Worm (Caenorhabditis elegans) whole organism, midembryonic: ENCODE data around the gene nspb-6.

Source experiments
- flt-1 ChIP-seq: fragments of 200-800 bp; sonication (Bioruptor generic); IDR thresholded peaks from 2 replicates; pipeline ENCODE4 v1.3.6; 2022; ENCODE audit warnings: missing genetic modification characterization, missing compliant biosample characterization
- ref-1 ChIP-seq: fragments of 200-800 bp; sonication (Bioruptor generic); conservative IDR thresholded peaks from 2 replicates; pipeline ENCODE4 v1.3.6; 2022; ENCODE audit warnings: missing genetic modification reagents, missing genetic modification characterization, missing compliant biosample characterization
- ztf-23 ChIP-seq: fragments of 200-800 bp; sonication (Bioruptor generic); IDR thresholded peaks from 2 replicates; pipeline ENCODE4 v1.3.6; 2022; ENCODE audit warnings: missing genetic modification reagents, missing genetic modification characterization, missing compliant biosample characterization

ce11 chrIV:5927805-5928204 lies 32.5 kb downstream of the nspb-6 start:
- TF ChIP-seq ref-1 (GFP tag; lab: Robert Waterston, UW) (no peak), ztf-23 (no peak), flt-1 (GFP tag; lab: Robert Waterston, UW) (no peak)
